Worm (Caenorhabditis elegans): ENCODE data around the gene clec-179.

The clec-179 gene

ce11 chrIV:7133983-7134382, 50.5 kb downstream of the clec-179 start, which contains the start of gene mutd-1:
Gene mutd-1, minus strand, starts transcription at chrIV:7134083.
- TF ChIP-seq nhr-11 (tag; optimal IDR thresholded peaks at IDR 0.05) = no peak
- TF ChIP-seq nhr-76 (tag; optimal IDR thresholded peaks at IDR 0.05) = no peak
- TF ChIP-seq elt-3 (tag; optimal IDR thresholded peaks at IDR 0.05) = no peak
- TF ChIP-seq elt-1 (tag; optimal IDR thresholded peaks at IDR 0.05) = no peak
- TF ChIP-seq sea-2 (GFP tag; optimal IDR thresholded peaks at IDR 0.05) = no peak
- no peak for TF ChIP-seq unc-62 (GFP tag; optimal IDR thresholded peaks at IDR 0.05)
- no peak for TF ChIP-seq nfya-1 (tag; optimal IDR thresholded peaks at IDR 0.05; ENCODE audit: insufficient read depth)

All from whole organism, L3 larva.